Worm (Caenorhabditis elegans) whole organism, late embryonic: ENCODE data around the gene bus-8A.

ENCODE experiments used
- C38D4.7 ChIP-seq: fragments of 200-800 bp; sonication (Bioruptor generic); optimal IDR thresholded peaks from 2 replicates; lab custom pipeline; 2018; ENCODE audit warnings: mild to moderate bottlenecking, missing genetic modification characterization, moderate library complexity, missing compliant biosample characterization
- K02D7.2 ChIP-seq: sonication (generic microtip); optimal IDR thresholded peaks from 2 replicates; lab custom pipeline; 2017; ENCODE audit warnings: mild to moderate bottlenecking, missing genetic modification characterization, missing compliant biosample characterization
- ama-1 ChIP-seq: fragments of 150-350 bp; optimal IDR thresholded peaks from 2 replicates; lab custom pipeline; 2014
- ceh-18 ChIP-seq: sonication (generic microtip); optimal IDR thresholded peaks from 2 replicates; lab custom pipeline; 2016; ENCODE audit warnings: missing genetic modification characterization, missing compliant biosample characterization
- ceh-19 ChIP-seq: fragments of 200-800 bp; sonication (Bioruptor generic); optimal IDR thresholded peaks from 2 replicates; lab custom pipeline; 2018; ENCODE audit warnings: mild to moderate bottlenecking, missing genetic modification characterization, missing compliant biosample characterization
- ceh-24 ChIP-seq: sonication (generic microtip); optimal IDR thresholded peaks from 2 replicates; lab custom pipeline; 2016; ENCODE audit warnings: mild to moderate bottlenecking, missing genetic modification characterization, missing compliant biosample characterization
- ceh-30 ChIP-seq: fragments of 150-350 bp; optimal IDR thresholded peaks from 2 replicates; lab custom pipeline; 2014; ENCODE audit warnings: missing biosample characterization, missing genetic modification characterization
- ceh-34 ChIP-seq: sonication (generic microtip); optimal IDR thresholded peaks from 2 replicates; lab custom pipeline; 2016; ENCODE audit warnings: mild to moderate bottlenecking, missing genetic modification characterization, missing compliant biosample characterization
- ceh-45 ChIP-seq: fragments of 200-800 bp; sonication (Bioruptor generic); IDR thresholded peaks from 2 replicates; pipeline ENCODE4 v1.3.6; 2022; ENCODE audit warnings: missing genetic modification reagents, missing genetic modification characterization, missing compliant biosample characterization
- ceh-6 ChIP-seq: fragments of 200-800 bp; sonication (Bioruptor generic); optimal IDR thresholded peaks from 2 replicates; lab custom pipeline; 2018; ENCODE audit warnings: mild to moderate bottlenecking, missing genetic modification characterization, missing compliant biosample characterization
- che-1 ChIP-seq: sonication (generic microtip); optimal IDR thresholded peaks from 2 replicates; lab custom pipeline; 2016; ENCODE audit warnings: mild to moderate bottlenecking, missing genetic modification characterization, missing compliant biosample characterization
- dve-1 ChIP-seq: sonication (generic microtip); optimal IDR thresholded peaks from 2 replicates; lab custom pipeline; 2017; ENCODE audit warnings: antibody characterized with exemption, mild to moderate bottlenecking, missing genetic modification characterization, missing compliant biosample characterization
- elt-2 ChIP-seq: sonication (generic microtip); optimal IDR thresholded peaks from 2 replicates; lab custom pipeline; 2016; ENCODE audit warnings: missing genetic modification reagents, missing genetic modification characterization, missing compliant biosample characterization
- elt-4 ChIP-seq: sonication (generic microtip); optimal IDR thresholded peaks from 2 replicates; lab custom pipeline; 2016; ENCODE audit warnings: missing genetic modification characterization, missing compliant biosample characterization
- fkh-10 ChIP-seq: fragments of 150-350 bp; optimal IDR thresholded peaks from 2 replicates; lab custom pipeline; 2014; ENCODE audit warnings: missing biosample characterization, missing genetic modification reagents, missing genetic modification characterization
- fkh-6 ChIP-seq: sonication (generic microtip); optimal IDR thresholded peaks from 2 replicates; lab custom pipeline; 2016; ENCODE audit warnings: missing genetic modification characterization, missing compliant biosample characterization
- hlh-13 ChIP-seq: fragments of 200-800 bp; sonication (Bioruptor generic); optimal IDR thresholded peaks from 2 replicates; lab custom pipeline; 2018; ENCODE audit warnings: mild to moderate bottlenecking, missing genetic modification characterization, missing compliant biosample characterization
- hlh-15 ChIP-seq: sonication (generic microtip); optimal IDR thresholded peaks from 2 replicates; lab custom pipeline; 2016; ENCODE audit warnings: missing genetic modification characterization, missing compliant biosample characterization
- hlh-30 ChIP-seq: sonication (generic microtip); optimal IDR thresholded peaks from 2 replicates; lab custom pipeline; 2017; ENCODE audit warnings: antibody characterized with exemption, missing genetic modification characterization, missing compliant biosample characterization; ENCODE audit not compliant: insufficient read depth
- lin-11 ChIP-seq: fragments of 200-800 bp; sonication (Bioruptor generic); optimal IDR thresholded peaks from 2 replicates; lab custom pipeline; 2018; ENCODE audit warnings: mild to moderate bottlenecking, missing genetic modification characterization, missing compliant biosample characterization
- madf-2 ChIP-seq: sonication (generic microtip); optimal IDR thresholded peaks from 2 replicates; lab custom pipeline; 2017; ENCODE audit warnings: missing genetic modification characterization, missing compliant biosample characterization
- mec-3 ChIP-seq: sonication (generic microtip); optimal IDR thresholded peaks from 2 replicates; lab custom pipeline; 2016; ENCODE audit warnings: borderline replicate concordance, missing genetic modification characterization, missing compliant biosample characterization
- nhr-11 ChIP-seq: fragments of 150-350 bp; optimal IDR thresholded peaks from 2 replicates; lab custom pipeline; 2014; ENCODE audit warnings: missing biosample characterization, missing genetic modification characterization
- nhr-232 ChIP-seq: sonication (generic microtip); optimal IDR thresholded peaks from 2 replicates; lab custom pipeline; 2016; ENCODE audit warnings: missing genetic modification characterization, missing compliant biosample characterization
- npax-4 ChIP-seq: sonication (generic microtip); optimal IDR thresholded peaks from 2 replicates; lab custom pipeline; 2016; ENCODE audit warnings: missing genetic modification characterization, missing compliant biosample characterization
- pag-3 ChIP-seq: sonication (generic microtip); optimal IDR thresholded peaks from 2 replicates; lab custom pipeline; 2016; ENCODE audit warnings: missing compliant biosample characterization, missing genetic modification characterization, borderline replicate concordance
- pat-9 ChIP-seq: fragments of 200-800 bp; sonication (Bioruptor generic); optimal IDR thresholded peaks from 2 replicates; lab custom pipeline; 2018; ENCODE audit warnings: mild to moderate bottlenecking, missing genetic modification characterization, moderate library complexity, missing compliant biosample characterization
- ref-2 ChIP-seq: sonication (generic microtip); optimal IDR thresholded peaks from 2 replicates; lab custom pipeline; 2016; ENCODE audit warnings: missing genetic modification characterization, missing compliant biosample characterization
- sdc-2 ChIP-seq: sonication (generic microtip); optimal IDR thresholded peaks from 2 replicates; lab custom pipeline; 2016; ENCODE audit warnings: missing genotype, missing genetic modification characterization, missing compliant biosample characterization
- sox-4 ChIP-seq: sonication (generic microtip); optimal IDR thresholded peaks from 2 replicates; lab custom pipeline; 2017; ENCODE audit warnings: mild to moderate bottlenecking, missing genetic modification characterization, inconsistent platforms, missing compliant biosample characterization
- syd-9 ChIP-seq: sonication (generic microtip); optimal IDR thresholded peaks from 2 replicates; lab custom pipeline; 2016; ENCODE audit warnings: mild to moderate bottlenecking, missing genetic modification characterization, moderate library complexity, missing compliant biosample characterization
- tbx-7 ChIP-seq: sonication (generic microtip); optimal IDR thresholded peaks from 2 replicates; lab custom pipeline; 2016; ENCODE audit warnings: missing genotype, missing genetic modification characterization, missing compliant biosample characterization
- unc-3 ChIP-seq, 2 experiments: fragments of 200-800 bp in 1 of 2; sonication (Bioruptor generic) in 1 of 2; sonication (generic microtip) in 1 of 2; conservative IDR thresholded peaks in 1 of 2; optimal IDR thresholded peaks in 1 of 2; 2 replicates each; pipeline versions ENCODE4 v1.3.6 to Lab custom; 2016 to 2022; ENCODE audit warnings: missing compliant biosample characterization in 2 of 2, missing genetic modification characterization in 2 of 2, missing genetic modification reagents in 1 of 2
- unc-55 ChIP-seq: sonication (generic microtip); optimal IDR thresholded peaks from 2 replicates; lab custom pipeline; 2017; ENCODE audit warnings: missing biosample characterization, missing genetic modification reagents, missing genetic modification characterization

bus-8A gene

ce11 chrX:5458043-5458442 lies 34.7 kb upstream of the bus-8A start:
- TF ChIP-seq elt-2 (no peak), ceh-45 (no peak), ceh-19 (GFP tag; lab: Kevin White, UChicago) (no peak), fkh-10 (no peak), dve-1 (no peak), ceh-34 (tag; lab: Kevin White, UChicago) (no peak), mec-3 (tag; lab: Kevin White, UChicago) (no peak), fkh-6 (no peak), npax-4 (tag; lab: Kevin White, UChicago) (no peak), unc-3 (GFP tag; conservative IDR thresholded peaks at IDR 0.05; lab: Robert Waterston, UW) (no peak), unc-3 (tag; optimal IDR thresholded peaks at IDR 0.05; lab: Kevin White, UChicago) (no peak), pat-9 (tag; lab: Kevin White, UChicago) (no peak), tbx-7 (tag; lab: Kevin White, UChicago) (no peak), C38D4.7 (GFP tag; lab: Kevin White, UChicago) (no peak)

DNA sequence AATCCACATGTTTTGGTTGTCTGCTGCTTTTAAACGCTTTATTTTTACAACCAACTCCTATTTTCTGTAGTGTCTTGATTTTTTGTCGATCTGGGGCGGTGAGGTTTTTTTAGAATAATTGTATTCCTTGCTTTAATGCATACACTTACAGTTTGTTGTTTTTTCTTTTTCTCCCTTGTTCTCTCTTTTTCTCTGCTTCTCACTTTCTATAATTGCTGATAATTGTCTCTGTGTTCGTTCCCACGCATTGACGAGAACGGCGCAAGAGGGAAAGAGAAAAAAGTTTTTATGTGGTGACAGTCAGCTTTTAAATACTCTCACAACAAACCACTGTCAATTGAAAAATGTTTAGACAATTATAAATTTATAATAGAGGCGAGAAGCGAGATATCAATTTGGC lies 34.0 kb upstream of the bus-8A start:
- TF ChIP-seq ceh-34 (tag; lab: Kevin White, UChicago) (no peak), elt-4 (tag; lab: Kevin White, UChicago) (no peak), sdc-2 (no peak), ceh-18 (tag; lab: Kevin White, UChicago) (no peak), ama-1 (lab: Kevin White, UChicago) (no peak), hlh-15 (tag; lab: Kevin White, UChicago) (no peak), pag-3 (tag; lab: Kevin White, UChicago) (no peak), ceh-6 (GFP tag; lab: Kevin White, UChicago) (no peak), fkh-10 (no peak), nhr-232 (tag; lab: Kevin White, UChicago) (no peak), unc-55 (GFP tag; lab: Kevin White, UChicago) (no peak)
- TF ChIP-seq, all 69 proteins: peak for 0

ce11 chrX:5460930-5461329 lies 31.8 kb upstream of the bus-8A start, which contains the start of gene ddr-1:
ddr-1 (plus strand) TSS chrX:5461230.
- TF ChIP-seq sox-4 (tag; lab: Kevin White, UChicago): no peak

ce11 chrX:5465631-5466030 lies 27.1 kb upstream of the bus-8A start:
- peak; percentile 71 for TF ChIP-seq elt-2
- no peak for TF ChIP-seq fkh-6
- TF ChIP-seq, all 69 proteins: peak for 1

DNA sequence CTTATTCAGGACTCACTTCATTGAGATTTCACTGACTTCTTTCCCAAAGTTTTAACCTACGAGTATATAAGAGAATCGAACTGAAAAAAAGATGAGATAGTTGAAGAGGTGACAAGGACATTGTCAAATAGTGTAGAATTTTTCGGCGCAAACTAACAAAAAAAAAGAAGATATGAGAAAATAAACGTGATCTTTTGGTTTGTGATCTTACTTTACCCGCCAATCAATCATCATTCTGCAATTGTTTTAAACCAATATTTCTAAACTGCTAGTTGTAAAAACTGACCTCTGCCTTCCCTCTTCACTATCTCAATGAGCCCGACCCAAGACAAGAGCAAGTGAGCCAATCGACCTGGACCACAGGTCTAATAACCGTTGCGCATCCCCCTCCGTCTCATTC lies 26.6 kb upstream of the bus-8A start:
- TF ChIP-seq ceh-18 (tag; lab: Kevin White, UChicago) (no peak), madf-2 (tag; lab: Kevin White, UChicago) (no peak), ref-2 (no peak), ama-1 (lab: Kevin White, UChicago) (no peak), hlh-30 (tag; lab: Kevin White, UChicago) (no peak), elt-4 (tag; lab: Kevin White, UChicago) (no peak), sox-4 (tag; lab: Kevin White, UChicago) (no peak), lin-11 (tag; lab: Kevin White, UChicago) (no peak), ceh-30 (no peak), npax-4 (tag; lab: Kevin White, UChicago) (no peak), syd-9 (tag; lab: Kevin White, UChicago) (no peak), mec-3 (tag; lab: Kevin White, UChicago) (no peak), fkh-10 (no peak), K02D7.2 (tag; lab: Kevin White, UChicago) (no peak), ceh-24 (tag; lab: Kevin White, UChicago) (no peak), pag-3 (tag; lab: Kevin White, UChicago) (no peak), nhr-11 (no peak), fkh-6 (no peak), che-1 (tag; lab: Kevin White, UChicago) (no peak), hlh-13 (GFP tag; lab: Kevin White, UChicago) (no peak)
